Worm (Caenorhabditis elegans) whole organism, young adult: ENCODE data around the gene sknr-1.

Source experiments
- B0019.2 ChIP-seq: fragments of 200-800 bp; sonication (Bioruptor generic); conservative IDR thresholded peaks from 2 replicates; pipeline ENCODE4 v1.3.6; 2022; ENCODE audit warnings: missing genetic modification reagents, missing genetic modification characterization, missing compliant biosample characterization
- C06A6.2 ChIP-seq: fragments of 200-800 bp; sonication (Bioruptor generic); conservative IDR thresholded peaks from 2 replicates; pipeline ENCODE4 v1.3.6; 2022; ENCODE audit warnings: missing genetic modification characterization, missing compliant biosample characterization
- D2030.7 ChIP-seq: fragments of 200-800 bp; sonication (Bioruptor generic); IDR thresholded peaks from 2 replicates; pipeline ENCODE4 v1.3.6; 2022; ENCODE audit warnings: missing genetic modification reagents, missing genetic modification characterization, missing compliant biosample characterization
- F22D6.2 ChIP-seq: sonication (generic microtip); optimal IDR thresholded peaks from 2 replicates; lab custom pipeline; 2016; ENCODE audit warnings: mild to moderate bottlenecking, missing genetic modification characterization, missing compliant biosample characterization
- F55B11.4 ChIP-seq: sonication (generic microtip); optimal IDR thresholded peaks from 2 replicates; lab custom pipeline; 2016; ENCODE audit warnings: missing compliant biosample characterization, missing genetic modification characterization, borderline replicate concordance; ENCODE audit not compliant: insufficient read depth
- K11D2.4 ChIP-seq: fragments of 200-800 bp; sonication (Bioruptor generic); IDR thresholded peaks from 2 replicates; pipeline ENCODE4 v1.3.6; 2022; ENCODE audit warnings: missing genetic modification reagents, missing genetic modification characterization, missing compliant biosample characterization
- Y53G8AR.9 ChIP-seq: fragments of 200-800 bp; sonication (Bioruptor generic); conservative IDR thresholded peaks from 2 replicates; pipeline ENCODE4 v1.3.6; 2022; ENCODE audit warnings: missing genetic modification reagents, missing genetic modification characterization, missing compliant biosample characterization
- Y56A3A.18 ChIP-seq: fragments of 200-800 bp; sonication (Bioruptor generic); IDR thresholded peaks from 2 replicates; pipeline ENCODE4 v1.3.6; 2022; ENCODE audit warnings: missing genetic modification reagents, missing genetic modification characterization, missing compliant biosample characterization
- ZK185.1 ChIP-seq: sonication (generic microtip); optimal IDR thresholded peaks from 2 replicates; lab custom pipeline; 2016; ENCODE audit warnings: mild to moderate bottlenecking, missing genetic modification characterization, missing compliant biosample characterization; ENCODE audit not compliant: poor library complexity, severe bottlenecking
- akir-1 ChIP-seq: fragments of 200-800 bp; sonication (Bioruptor generic); optimal IDR thresholded peaks from 2 replicates; lab custom pipeline; 2018; ENCODE audit warnings: mild to moderate bottlenecking, missing genetic modification characterization, moderate library complexity, missing compliant biosample characterization
- aptf-2 ChIP-seq: fragments of 200-800 bp; sonication (Bioruptor generic); conservative IDR thresholded peaks from 2 replicates; pipeline ENCODE4 v1.3.6; 2022; ENCODE audit warnings: missing genetic modification reagents, missing genetic modification characterization, missing compliant biosample characterization
- athp-1 ChIP-seq: sonication (generic microtip); optimal IDR thresholded peaks from 2 replicates; lab custom pipeline; 2017; ENCODE audit warnings: mild to moderate bottlenecking, missing genetic modification characterization, missing compliant biosample characterization
- attf-5 ChIP-seq: fragments of 200-800 bp; sonication (Bioruptor generic); optimal IDR thresholded peaks from 2 replicates; lab custom pipeline; 2018; ENCODE audit warnings: mild to moderate bottlenecking, missing genetic modification characterization, missing compliant biosample characterization
- ceh-100 ChIP-seq: fragments of 200-800 bp; sonication (Bioruptor generic); IDR thresholded peaks from 2 replicates; pipeline ENCODE4 v1.3.6; 2022; ENCODE audit warnings: missing genetic modification reagents, missing genetic modification characterization, missing compliant biosample characterization
- ceh-27 ChIP-seq: fragments of 200-800 bp; sonication (Bioruptor generic); optimal IDR thresholded peaks from 2 replicates; lab custom pipeline; 2018; ENCODE audit warnings: mild to moderate bottlenecking, missing genetic modification characterization, moderate library complexity, missing compliant biosample characterization
- ceh-40 ChIP-seq: fragments of 200-800 bp; sonication (Bioruptor generic); IDR thresholded peaks from 2 replicates; pipeline ENCODE4 v1.3.6; 2022; ENCODE audit warnings: missing genetic modification characterization, missing compliant biosample characterization
- ceh-79 ChIP-seq: sonication (generic microtip); optimal IDR thresholded peaks from 2 replicates; lab custom pipeline; 2017; ENCODE audit warnings: mild to moderate bottlenecking, missing genetic modification characterization, missing compliant biosample characterization
- chd-7 ChIP-seq: sonication (generic microtip); optimal IDR thresholded peaks from 2 replicates; lab custom pipeline; 2016; ENCODE audit warnings: mild to moderate bottlenecking, missing genetic modification characterization, moderate library complexity, missing compliant biosample characterization
- die-1 ChIP-seq: sonication (generic microtip); optimal IDR thresholded peaks from 2 replicates; lab custom pipeline; 2016; ENCODE audit warnings: missing genotype, mild to moderate bottlenecking, missing genetic modification characterization, missing compliant biosample characterization
- egl-18 ChIP-seq: fragments of 200-800 bp; sonication (Bioruptor generic); IDR thresholded peaks from 2 replicates; pipeline ENCODE4 v1.3.6; 2022; ENCODE audit warnings: missing genetic modification reagents, missing genetic modification characterization, missing compliant biosample characterization
- fkh-3 ChIP-seq: sonication (generic microtip); optimal IDR thresholded peaks from 2 replicates; lab custom pipeline; 2016; ENCODE audit warnings: mild to moderate bottlenecking, missing genetic modification characterization, missing compliant biosample characterization
- him-1 ChIP-seq: sonication (generic microtip); optimal IDR thresholded peaks from 2 replicates; lab custom pipeline; 2016; ENCODE audit warnings: missing genotype, missing genetic modification reagents, missing genetic modification characterization, missing compliant biosample characterization
- hmg-1.2 ChIP-seq: fragments of 200-800 bp; sonication (Bioruptor generic); IDR thresholded peaks from 2 replicates; pipeline ENCODE4 v1.3.6; 2022; ENCODE audit warnings: missing genetic modification reagents, missing genetic modification characterization, missing compliant biosample characterization
- hrde-1 ChIP-seq: sonication (generic microtip); optimal IDR thresholded peaks from 2 replicates; lab custom pipeline; 2016; ENCODE audit warnings: missing genetic modification characterization, mild to moderate bottlenecking, missing compliant biosample characterization, moderate library complexity, missing genotype, missing genetic modification reagents, borderline replicate concordance
- lin-26 ChIP-seq: fragments of 200-800 bp; sonication (Bioruptor generic); IDR thresholded peaks from 2 replicates; pipeline ENCODE4 v1.3.6; 2022; ENCODE audit warnings: missing genetic modification reagents, missing genetic modification characterization, missing compliant biosample characterization
- lin-35 ChIP-seq, 3 experiments: fragments of 150-350 bp in 2 of 3; sonication (generic microtip) in 1 of 3; optimal IDR thresholded peaks; 2 replicates each; lab custom pipeline; 2014 to 2018; ENCODE audit warnings: missing biosample characterization in 3 of 3, missing genetic modification characterization in 3 of 3, missing genetic modification reagents in 3 of 3
- madf-8 ChIP-seq: fragments of 200-800 bp; sonication (Bioruptor generic); conservative IDR thresholded peaks from 2 replicates; pipeline ENCODE4 v1.3.6; 2022; ENCODE audit warnings: missing genetic modification reagents, missing genetic modification characterization, missing compliant biosample characterization
- mcd-1 ChIP-seq: fragments of 200-800 bp; sonication (Bioruptor generic); IDR thresholded peaks from 2 replicates; pipeline ENCODE4 v1.3.6; 2022; ENCODE audit warnings: missing genetic modification reagents, missing genetic modification characterization, missing compliant biosample characterization
- mel-28 ChIP-seq: sonication (generic microtip); optimal IDR thresholded peaks from 2 replicates; lab custom pipeline; 2016; ENCODE audit warnings: borderline replicate concordance, mild to moderate bottlenecking, missing genetic modification characterization, missing compliant biosample characterization
- mxl-1 ChIP-seq: sonication (generic microtip); optimal IDR thresholded peaks from 2 replicates; lab custom pipeline; 2016; ENCODE audit warnings: missing genetic modification characterization, missing compliant biosample characterization
- nfya-2 ChIP-seq: fragments of 200-800 bp; sonication (Bioruptor generic); IDR thresholded peaks from 2 replicates; pipeline ENCODE4 v1.3.6; 2022; ENCODE audit warnings: missing genetic modification reagents, missing genetic modification characterization, missing compliant biosample characterization
- nhr-27 ChIP-seq: fragments of 200-800 bp; sonication (Bioruptor generic); optimal IDR thresholded peaks from 2 replicates; lab custom pipeline; 2018; ENCODE audit warnings: mild to moderate bottlenecking, missing genetic modification characterization, moderate library complexity, missing compliant biosample characterization
- nhr-90 ChIP-seq: sonication (generic microtip); optimal IDR thresholded peaks from 2 replicates; lab custom pipeline; 2016; ENCODE audit warnings: missing genotype, mild to moderate bottlenecking, missing genetic modification characterization, missing compliant biosample characterization
- pha-4 ChIP-seq: fragments of 150-350 bp; sonication (generic microtip); optimal IDR thresholded peaks from 2 replicates; lab custom pipeline; 2014; ENCODE audit warnings: missing biosample characterization, missing genetic modification reagents, missing genetic modification characterization
- rec-8 ChIP-seq, 2 experiments: sonication (generic microtip); optimal IDR thresholded peaks; 2 replicates each; lab custom pipeline; 2016; ENCODE audit warnings: mild to moderate bottlenecking in 2 of 2, missing genetic modification characterization in 2 of 2, missing genetic modification reagents in 2 of 2, missing genotype in 2 of 2, missing biosample characterization in 1 of 2, missing compliant biosample characterization in 1 of 2, moderate library complexity in 1 of 2
- snpc-1.1 ChIP-seq: sonication (generic microtip); optimal IDR thresholded peaks from 2 replicates; lab custom pipeline; 2017; ENCODE audit warnings: missing genetic modification characterization, mild to moderate bottlenecking, missing compliant biosample characterization, antibody characterized with exemption, moderate library complexity, missing genotype, missing genetic modification reagents; ENCODE audit not compliant: insufficient read depth
- snpc-4 ChIP-seq, 5 experiments: fragments of 150-350 bp in 1 of 5; sonication (generic microtip) in 4 of 5; optimal IDR thresholded peaks; 2 replicates each; lab custom pipeline; 2014 to 2018; ENCODE audit warnings: missing genetic modification characterization in 5 of 5, missing biosample characterization in 3 of 5, antibody characterized with exemption in 2 of 5, mild to moderate bottlenecking in 2 of 5, missing compliant biosample characterization in 2 of 5, missing genotype in 2 of 5, moderate library complexity in 2 of 5, missing genetic modification reagents in 1 of 5
- sptf-2 ChIP-seq: fragments of 200-800 bp; sonication (Bioruptor generic); optimal IDR thresholded peaks from 2 replicates; lab custom pipeline; 2018; ENCODE audit warnings: mild to moderate bottlenecking, missing genetic modification characterization, missing compliant biosample characterization
- tbx-9 ChIP-seq: sonication (generic microtip); optimal IDR thresholded peaks from 2 replicates; lab custom pipeline; 2016; ENCODE audit warnings: borderline replicate concordance, missing genetic modification characterization, inconsistent platforms, missing compliant biosample characterization
- unc-130 ChIP-seq: sonication (generic microtip); optimal IDR thresholded peaks from 2 replicates; lab custom pipeline; 2016; ENCODE audit warnings: missing genetic modification reagents, missing genetic modification characterization, missing compliant biosample characterization
- unc-62 ChIP-seq: fragments of 150-350 bp; optimal IDR thresholded peaks from 2 replicates; lab custom pipeline; 2014; ENCODE audit warnings: missing biosample characterization, missing genetic modification reagents, missing genetic modification characterization
- zfh-2 ChIP-seq: fragments of 200-800 bp; sonication (Bioruptor generic); conservative IDR thresholded peaks from 2 replicates; pipeline ENCODE4 v1.3.6; 2022; ENCODE audit warnings: missing genetic modification reagents, missing genetic modification characterization, missing compliant biosample characterization
- ztf-25 ChIP-seq: fragments of 200-800 bp; sonication (Bioruptor generic); IDR thresholded peaks from 2 replicates; pipeline ENCODE4 v1.3.6; 2022; ENCODE audit warnings: missing genetic modification reagents, missing genetic modification characterization, missing compliant biosample characterization

The sknr-1 gene

ce11 chrV:2580598-2580997, 44.7 kb downstream of the sknr-1 start, which contains the start of gene C29G2.3:
C29G2.3 (plus strand) TSS chrV:2580898.
- TF ChIP-seq ztf-25 (GFP tag; lab: Robert Waterston, UW) (no peak), attf-5 (GFP tag; lab: Kevin White, UChicago) (no peak), ceh-100 (GFP tag; lab: Robert Waterston, UW) (no peak), nfya-2 (no peak)

- no peak for TF ChIP-seq nhr-90 (tag; lab: Kevin White, UChicago)
These were observed 47.7 kb downstream of the sknr-1 start, which contains the start of gene srt-4 for ce11 chrV:2577603-2578002. srt-4 (plus strand) TSS chrV:2577903.

- no peak for TF ChIP-seq unc-130 (GFP tag; lab: Kevin White, UChicago)
- TF ChIP-seq ceh-27 (GFP tag; lab: Kevin White, UChicago) = no peak
- peak; percentile 32 for TF ChIP-seq snpc-1.1 (tag; lab: Kevin White, UChicago)
- no peak for TF ChIP-seq mel-28 (tag; lab: Kevin White, UChicago)
- no peak for TF ChIP-seq ceh-79 (tag; lab: Kevin White, UChicago)
- TF ChIP-seq ZK185.1 = no peak
- no peak for TF ChIP-seq him-1 (tag; lab: Kevin White, UChicago)
- no peak for TF ChIP-seq sptf-2 (GFP tag; lab: Kevin White, UChicago)
- TF ChIP-seq ceh-40 (GFP tag; lab: Robert Waterston, UW) = no peak
- TF ChIP-seq lin-26 (GFP tag; lab: Robert Waterston, UW) = no peak
- TF ChIP-seq akir-1 = no peak
- TF ChIP-seq zfh-2 (GFP tag; lab: Robert Waterston, UW) = peak; percentile 79
- TF ChIP-seq aptf-2 (GFP tag; lab: Robert Waterston, UW) = no peak
- TF ChIP-seq D2030.7 (GFP tag; lab: Robert Waterston, UW) = no peak
- TF ChIP-seq die-1 (tag; lab: Kevin White, UChicago) = no peak
- TF ChIP-seq lin-35 (GFP tag; optimal IDR thresholded peaks at IDR 0.05; lab: Kevin White, UChicago) = no peak
- no peak for TF ChIP-seq madf-8 (GFP tag; lab: Robert Waterston, UW)
- 0 out of 2 replicates have a peak, but pooled peaks have one; percentile 27 for TF ChIP-seq egl-18
- TF ChIP-seq K11D2.4 (GFP tag; lab: Robert Waterston, UW) = no peak
- no peak for TF ChIP-seq chd-7
- TF ChIP-seq hmg-1.2 (GFP tag; lab: Robert Waterston, UW) = peak; percentile 53
- TF ChIP-seq snpc-4 (GFP tag; optimal IDR thresholded peaks at IDR 0.05; lab: Kevin White, UChicago) = no peak
- peak in 2 of 4 experiments; percentile 63 to 80 for TF ChIP-seq snpc-4 (tag; optimal IDR thresholded peaks at IDR 0.05; lab: Kevin White, UChicago)
- no peak for TF ChIP-seq hrde-1 (tag; lab: Kevin White, UChicago)
- TF ChIP-seq mcd-1 (GFP tag; lab: Robert Waterston, UW) = 0 out of 2 replicates have a peak, but pooled peaks have one; percentile 14
- TF ChIP-seq nhr-27 (tag; lab: Kevin White, UChicago) = no peak
These were observed 49.5 kb downstream of the sknr-1 start for ce11 chrV:2575716-2576115.

ce11 chrV:2573881-2574280, 51.4 kb downstream of the sknr-1 start, which contains the start of gene nhr-290:
nhr-290 (plus strand) TSS chrV:2574181.
- TF ChIP-seq K11D2.4 (GFP tag; lab: Robert Waterston, UW) = no peak
- no peak for TF ChIP-seq athp-1 (tag; lab: Kevin White, UChicago)
- no peak for TF ChIP-seq Y56A3A.18
- TF ChIP-seq F22D6.2 (tag; lab: Kevin White, UChicago) = no peak
- no peak for TF ChIP-seq Y53G8AR.9 (GFP tag; lab: Robert Waterston, UW)
- no peak for TF ChIP-seq pha-4 (tag; lab: Kevin White, UChicago)
- no peak for TF ChIP-seq tbx-9
- no peak for TF ChIP-seq unc-62
- TF ChIP-seq mxl-1 (tag; lab: Kevin White, UChicago) = no peak
- no peak for TF ChIP-seq ceh-100 (GFP tag; lab: Robert Waterston, UW)
- TF ChIP-seq fkh-3 (tag; lab: Kevin White, UChicago) = no peak
- TF ChIP-seq rec-8 (tag; optimal IDR thresholded peaks at IDR 0.05; lab: Kevin White, UChicago) = no peak
- no peak for TF ChIP-seq akir-1
- no peak for TF ChIP-seq C06A6.2 (GFP tag; lab: Robert Waterston, UW)
- TF ChIP-seq F55B11.4 = no peak
- TF ChIP-seq B0019.2 (GFP tag; lab: Robert Waterston, UW) = no peak
